Worm (Caenorhabditis elegans) whole organism, late embryonic: ENCODE data around the gene F43G6.8.

Experiments used
- T23F11.4 ChIP-seq: fragments of 200-800 bp; sonication (Bioruptor generic); optimal IDR thresholded peaks from 2 replicates; lab custom pipeline; 2018; ENCODE audit warnings: mild to moderate bottlenecking, missing genetic modification characterization, missing compliant biosample characterization
- elt-2 ChIP-seq: sonication (generic microtip); optimal IDR thresholded peaks from 2 replicates; lab custom pipeline; 2016; ENCODE audit warnings: missing genetic modification reagents, missing genetic modification characterization, missing compliant biosample characterization
- fkh-10 ChIP-seq: fragments of 150-350 bp; optimal IDR thresholded peaks from 2 replicates; lab custom pipeline; 2014; ENCODE audit warnings: missing biosample characterization, missing genetic modification reagents, missing genetic modification characterization
- hlh-30 ChIP-seq: sonication (generic microtip); optimal IDR thresholded peaks from 2 replicates; lab custom pipeline; 2017; ENCODE audit warnings: antibody characterized with exemption, missing genetic modification characterization, missing compliant biosample characterization; ENCODE audit not compliant: insufficient read depth
- pag-3 ChIP-seq: sonication (generic microtip); optimal IDR thresholded peaks from 2 replicates; lab custom pipeline; 2016; ENCODE audit warnings: missing compliant biosample characterization, missing genetic modification characterization, borderline replicate concordance
- unc-42 ChIP-seq: sonication (generic microtip); optimal IDR thresholded peaks from 2 replicates; lab custom pipeline; 2016; ENCODE audit warnings: missing genotype, missing genetic modification characterization, missing compliant biosample characterization

DNA sequence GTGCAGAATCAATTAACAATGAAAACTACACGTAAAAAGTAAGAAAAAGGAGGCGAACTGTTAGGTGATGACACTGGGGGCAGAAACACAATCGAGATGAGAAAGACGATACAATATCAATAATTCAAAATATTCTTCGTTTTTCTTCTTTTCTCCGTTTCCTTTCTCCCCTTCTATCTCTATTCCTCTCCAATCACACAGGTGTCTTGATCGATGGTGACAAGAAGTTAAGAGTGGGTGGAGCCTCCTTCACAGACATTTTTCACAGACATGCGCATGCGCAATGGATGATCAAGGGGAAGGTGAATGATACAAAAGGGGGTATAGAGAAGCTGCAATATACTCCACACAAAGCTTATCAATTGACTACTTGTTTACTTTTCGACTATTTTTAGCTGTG is 40.9 kb upstream of the F43G6.8 start:
- TF ChIP-seq pag-3, result no peak
- no peak for TF ChIP-seq fkh-10 (GFP tag; lab: Kevin White, UChicago)
- no peak for TF ChIP-seq T23F11.4
- TF ChIP-seq hlh-30, result no peak
- no peak for TF ChIP-seq unc-42
- no peak for TF ChIP-seq elt-2
